Worm (Caenorhabditis elegans): Measurements from ENCODE around the gene dnj-22.

DNA sequence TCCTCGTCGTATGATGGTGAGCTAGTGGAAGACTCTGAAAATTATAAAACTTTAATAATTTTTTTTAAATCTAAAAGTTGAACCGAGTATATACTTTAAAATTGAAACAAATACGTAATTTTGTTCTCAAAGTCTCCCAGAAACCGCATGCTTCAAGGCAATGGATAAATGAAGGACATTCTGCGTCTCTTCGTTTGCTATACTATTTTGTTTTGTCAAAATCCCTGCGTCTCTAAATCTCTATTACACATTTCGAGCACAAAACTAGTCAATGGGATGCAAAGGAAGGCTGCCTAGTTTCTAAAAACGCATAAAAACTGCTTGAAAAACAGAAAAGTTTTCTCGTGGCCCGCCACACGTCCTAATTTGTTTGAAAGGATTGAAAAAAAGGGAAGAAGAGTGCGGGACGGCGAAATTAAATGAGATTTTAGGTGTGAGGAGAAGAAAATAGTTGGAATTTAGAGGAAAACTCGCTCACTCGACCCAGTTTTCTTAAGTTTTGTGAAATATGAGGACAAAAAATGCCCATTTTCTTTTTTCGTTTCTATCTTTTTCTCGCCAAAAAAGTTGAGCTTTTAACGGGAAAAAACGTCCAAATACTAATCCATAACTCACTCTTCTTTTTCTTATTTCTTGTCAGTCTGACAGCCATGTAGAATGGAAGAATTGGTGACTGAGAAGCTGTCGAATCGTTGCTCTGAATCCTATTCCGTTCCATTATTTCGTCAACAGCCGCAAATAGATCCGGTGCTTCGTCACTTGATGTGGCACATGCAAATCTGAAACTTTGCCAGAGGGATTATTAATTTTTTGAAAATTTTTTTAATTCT is 33.1 kb downstream of the dnj-22 start:
- TF ChIP-seq ama-1 (optimal IDR thresholded peaks at IDR 0.05), result no peak
- TF ChIP-seq T23F11.4 (GFP tag; optimal IDR thresholded peaks at IDR 0.05), result no peak
- TF ChIP-seq K02D7.2 (tag; optimal IDR thresholded peaks at IDR 0.05), result no peak
- TF ChIP-seq dve-1 (tag; optimal IDR thresholded peaks at IDR 0.05), result no peak
